Worm (Caenorhabditis elegans) whole organism, L1 larva: ENCODE measurements around the gene F54E2.2.

Experiments used
- elt-3 ChIP-seq, 6 experiments: fragments of 150-350 bp in 1 of 6; sonication (generic microtip); optimal IDR thresholded peaks; 2 replicates each; lab custom pipeline; 2017 to 2018; ENCODE audit warnings: missing biosample characterization in 6 of 6, missing genetic modification characterization in 6 of 6, inconsistent platforms in 1 of 6
- isw-1 ChIP-seq: fragments of 200-800 bp; sonication (Bioruptor generic); IDR thresholded peaks from 2 replicates; pipeline ENCODE4 v1.3.6; 2022; ENCODE audit warnings: missing genetic modification characterization, missing compliant biosample characterization
- jun-1 ChIP-seq: fragments of 150-350 bp; optimal IDR thresholded peaks from 2 replicates; lab custom pipeline; 2014; ENCODE audit warnings: missing biosample characterization, missing genetic modification reagents, missing genetic modification characterization
- nhr-11 ChIP-seq: fragments of 150-350 bp; optimal IDR thresholded peaks from 2 replicates; lab custom pipeline; 2014; ENCODE audit warnings: missing biosample characterization, missing genetic modification characterization
- sup-37 ChIP-seq: fragments of 200-800 bp; sonication (Bioruptor generic); optimal IDR thresholded peaks from 2 replicates; lab custom pipeline; 2018; ENCODE audit warnings: mild to moderate bottlenecking, missing genetic modification characterization, missing compliant biosample characterization
- tbx-2 ChIP-seq: sonication (generic microtip); optimal IDR thresholded peaks from 2 replicates; lab custom pipeline; 2016; ENCODE audit warnings: missing genetic modification characterization, missing compliant biosample characterization

ce11 chrV:2815956-2816355 is 19.9 kb downstream of the F54E2.2 start, which contains the start of gene F54E2.5:
- TF ChIP-seq isw-1 (GFP tag; lab: Robert Waterston, UW) (no peak), elt-3 (tag; optimal IDR thresholded peaks at IDR 0.05; lab: Kevin White, UChicago) (no peak), sup-37 (GFP tag; lab: Kevin White, UChicago) (no peak), nhr-11 (tag; lab: Kevin White, UChicago) (no peak), jun-1 (tag; lab: Kevin White, UChicago) (no peak), tbx-2 (tag; lab: Kevin White, UChicago) (no peak)
